Worm (Caenorhabditis elegans) whole organism, L3 larva: Measurements from ENCODE around the gene T28F3.11.

Experiments
- ZK546.5 ChIP-seq: sonication (generic microtip); optimal IDR thresholded peaks from 2 replicates; lab custom pipeline; 2017; ENCODE audit warnings: missing biosample characterization, missing genetic modification characterization
- aly-2 ChIP-seq: fragments of 150-350 bp; optimal IDR thresholded peaks from 2 replicates; lab custom pipeline; 2014; ENCODE audit warnings: missing biosample characterization, missing genetic modification characterization
- ama-1 ChIP-seq: fragments of 150-350 bp; optimal IDR thresholded peaks from 2 replicates; lab custom pipeline; 2018
- ceh-16 ChIP-seq: sonication (generic microtip); optimal IDR thresholded peaks from 2 replicates; lab custom pipeline; 2017; ENCODE audit warnings: missing biosample characterization, missing genetic modification characterization
- ceh-28 ChIP-seq: fragments of 150-350 bp; optimal IDR thresholded peaks from 2 replicates; lab custom pipeline; 2014; ENCODE audit warnings: missing biosample characterization, missing genetic modification reagents, missing genetic modification characterization
- ceh-9 ChIP-seq: sonication (generic microtip); optimal IDR thresholded peaks from 2 replicates; lab custom pipeline; 2018; ENCODE audit warnings: missing biosample characterization, missing genetic modification characterization
- egl-27 ChIP-seq: sonication (generic microtip); optimal IDR thresholded peaks from 4 replicates; lab custom pipeline; 2017; ENCODE audit warnings: missing biosample characterization, missing genetic modification reagents, missing genetic modification characterization
- egl-5 ChIP-seq: fragments of 150-350 bp; optimal IDR thresholded peaks from 2 replicates; lab custom pipeline; 2017; ENCODE audit warnings: missing biosample characterization, missing genetic modification reagents, missing genetic modification characterization, inconsistent platforms
- elt-1 ChIP-seq: fragments of 150-350 bp; optimal IDR thresholded peaks from 2 replicates; lab custom pipeline; 2014; ENCODE audit warnings: missing biosample characterization, missing genetic modification characterization
- elt-2 ChIP-seq: sonication (generic microtip); optimal IDR thresholded peaks from 2 replicates; lab custom pipeline; 2016; ENCODE audit warnings: missing genetic modification reagents, mild to moderate bottlenecking, missing genetic modification characterization, missing compliant biosample characterization
- elt-3 ChIP-seq, 3 experiments: fragments of 150-350 bp in 1 of 3; sonication (generic microtip) in 2 of 3; optimal IDR thresholded peaks; 2 replicates in 2 of 3; 4 replicates in 1 of 3; lab custom pipeline; 2014 to 2017; ENCODE audit warnings: missing biosample characterization in 3 of 3, missing genetic modification characterization in 3 of 3
- eor-1 ChIP-seq, 2 experiments: fragments of 150-350 bp; optimal IDR thresholded peaks; 2 replicates each; lab custom pipeline; 2014 to 2018; ENCODE audit warnings: missing biosample characterization in 2 of 2, missing genetic modification characterization in 2 of 2
- fkh-2 ChIP-seq: fragments of 150-350 bp; optimal IDR thresholded peaks from 2 replicates; lab custom pipeline; 2014; ENCODE audit warnings: missing biosample characterization, missing genetic modification reagents, missing genetic modification characterization
- fos-1 ChIP-seq: fragments of 150-350 bp; optimal IDR thresholded peaks from 2 replicates; lab custom pipeline; 2014; ENCODE audit warnings: missing biosample characterization, missing genetic modification characterization
- hmg-11 ChIP-seq: sonication (generic microtip); optimal IDR thresholded peaks from 2 replicates; lab custom pipeline; 2016; ENCODE audit warnings: missing genetic modification characterization, missing compliant biosample characterization
- jun-1 ChIP-seq: fragments of 150-350 bp; optimal IDR thresholded peaks from 2 replicates; lab custom pipeline; 2014; ENCODE audit warnings: missing biosample characterization, missing genetic modification reagents, missing genetic modification characterization
- lin-39 ChIP-seq: fragments of 150-350 bp; optimal IDR thresholded peaks from 2 replicates; lab custom pipeline; 2018; ENCODE audit warnings: missing biosample characterization, missing genetic modification reagents, missing genetic modification characterization
- mdl-1 ChIP-seq: fragments of 150-350 bp; optimal IDR thresholded peaks from 2 replicates; lab custom pipeline; 2014; ENCODE audit warnings: missing biosample characterization, missing genetic modification characterization
- nfya-1 ChIP-seq: sonication (generic microtip); optimal IDR thresholded peaks from 2 replicates; lab custom pipeline; 2017; ENCODE audit warnings: missing genetic modification characterization, mild to moderate bottlenecking, missing compliant biosample characterization, antibody characterized with exemption, moderate library complexity; ENCODE audit not compliant: insufficient read depth
- nhr-11 ChIP-seq: fragments of 150-350 bp; optimal IDR thresholded peaks from 2 replicates; lab custom pipeline; 2014; ENCODE audit warnings: missing biosample characterization, missing genetic modification characterization
- nhr-12 ChIP-seq: fragments of 150-350 bp; optimal IDR thresholded peaks from 2 replicates; lab custom pipeline; 2014; ENCODE audit warnings: missing biosample characterization, missing genetic modification characterization
- nhr-237 ChIP-seq: fragments of 150-350 bp; optimal IDR thresholded peaks from 2 replicates; lab custom pipeline; 2014; ENCODE audit warnings: missing biosample characterization, missing genetic modification characterization
- nhr-25 ChIP-seq: sonication (generic microtip); optimal IDR thresholded peaks from 2 replicates; lab custom pipeline; 2017; ENCODE audit warnings: missing biosample characterization, missing genetic modification characterization
- nhr-77 ChIP-seq: fragments of 150-350 bp; optimal IDR thresholded peaks from 2 replicates; lab custom pipeline; 2014; ENCODE audit warnings: missing biosample characterization, missing genetic modification characterization
- pha-4 ChIP-seq: fragments of 150-350 bp; optimal IDR thresholded peaks from 2 replicates; lab custom pipeline; 2014; ENCODE audit warnings: missing biosample characterization, missing genetic modification reagents, missing genetic modification characterization
- sea-2 ChIP-seq: fragments of 150-350 bp; sonication (generic microtip); optimal IDR thresholded peaks from 4 replicates; lab custom pipeline; 2014; ENCODE audit warnings: missing biosample characterization, missing genetic modification reagents, missing genetic modification characterization
- unc-39 ChIP-seq: sonication (generic microtip); optimal IDR thresholded peaks from 4 replicates; lab custom pipeline; 2017; ENCODE audit warnings: missing biosample characterization, missing genetic modification characterization
- unc-62 ChIP-seq: fragments of 150-350 bp; sonication (generic microtip); optimal IDR thresholded peaks from 4 replicates; lab custom pipeline; 2014; ENCODE audit warnings: missing biosample characterization, missing genetic modification reagents, missing genetic modification characterization
- ztf-11 ChIP-seq: fragments of 150-350 bp; optimal IDR thresholded peaks from 2 replicates; lab custom pipeline; 2014; ENCODE audit warnings: missing biosample characterization, missing genetic modification characterization

Gene T28F3.11

ce11 chrIV:17277459-17278173 lies 13.9 kb downstream of the T28F3.11 start:
- TF ChIP-seq ceh-16 (tag; lab: Kevin White, UChicago) (no peak), ama-1 (lab: Kevin White, UChicago) (peak; percentile 10)

ce11 chrIV:17276705-17277458 lies 14.6 kb downstream of the T28F3.11 start, which contains the start of gene clec-196:
Gene clec-196 (plus strand): TSS chrIV:17276956.
- no peak for TF ChIP-seq nhr-237 (tag; lab: Kevin White, UChicago)
- no peak for TF ChIP-seq nhr-25 (tag; lab: Kevin White, UChicago)
- no peak for TF ChIP-seq sea-2
- TF ChIP-seq eor-1 (tag; optimal IDR thresholded peaks at IDR 0.05; lab: Kevin White, UChicago), result no peak
- no peak for TF ChIP-seq elt-3 (tag; optimal IDR thresholded peaks at IDR 0.05; lab: Kevin White, UChicago)
- TF ChIP-seq nhr-12, result no peak
- peak; percentile 19 for TF ChIP-seq hmg-11 (tag; lab: Kevin White, UChicago)
- no peak for TF ChIP-seq elt-1 (tag; lab: Kevin White, UChicago)
- no peak for TF ChIP-seq ztf-11 (tag; lab: Kevin White, UChicago)
- no peak for TF ChIP-seq egl-27 (tag; lab: Kevin White, UChicago)
- TF ChIP-seq nfya-1 (tag; lab: Kevin White, UChicago), result peak; percentile 52
- TF ChIP-seq pha-4, result no peak
- TF ChIP-seq ama-1 (lab: Kevin White, UChicago), result peak; percentile 14
- no peak for TF ChIP-seq unc-62 (GFP tag; lab: Kevin White, UChicago)
- no peak for TF ChIP-seq fkh-2
- no peak for TF ChIP-seq nhr-77 (tag; lab: Kevin White, UChicago)

- TF ChIP-seq lin-39 (tag; lab: Kevin White, UChicago) (no peak), elt-3 (tag; optimal IDR thresholded peaks at IDR 0.05; lab: Kevin White, UChicago) (no peak), jun-1 (tag; lab: Kevin White, UChicago) (no peak), ceh-28 (no peak), elt-2 (tag; lab: Kevin White, UChicago) (no peak), ceh-9 (tag; lab: Kevin White, UChicago) (no peak), egl-5 (tag; lab: Kevin White, UChicago) (no peak)
Measured at ce11 chrIV:17275281-17275680, 16.2 kb downstream of the T28F3.11 start, which contains the start of gene lhfp-4. Gene lhfp-4 (plus strand): TSS chrIV:17275581.

- TF ChIP-seq egl-27 (tag; lab: Kevin White, UChicago), result no peak
- no peak for TF ChIP-seq ZK546.5 (tag; lab: Kevin White, UChicago)
- TF ChIP-seq egl-5 (tag; lab: Kevin White, UChicago), result no peak
Measured at ce11 chrIV:17273602-17274110, 17.8 kb downstream of the T28F3.11 start, which contains the start of gene gln-5. Gene gln-5 (minus strand): TSS chrIV:17273652.

ce11 chrIV:17269702-17270101 lies 21.8 kb downstream of the T28F3.11 start:
- TF ChIP-seq ztf-11 (tag; lab: Kevin White, UChicago), result no peak
- TF ChIP-seq nhr-25 (tag; lab: Kevin White, UChicago), result peak; percentile 25

ce11 chrIV:17269042-17269441 lies 22.4 kb downstream of the T28F3.11 start, which contains the start of gene atgp-1:
Gene atgp-1 (plus strand): TSS chrIV:17269342.
- TF ChIP-seq hmg-11 (tag; lab: Kevin White, UChicago) (no peak), elt-1 (tag; lab: Kevin White, UChicago) (no peak), nhr-25 (tag; lab: Kevin White, UChicago) (no peak), nhr-237 (tag; lab: Kevin White, UChicago) (no peak), pha-4 (no peak), unc-39 (tag; lab: Kevin White, UChicago) (no peak), nhr-12 (no peak), nhr-11 (tag; lab: Kevin White, UChicago) (no peak), fos-1 (no peak), eor-1 (tag; optimal IDR thresholded peaks at IDR 0.05; lab: Kevin White, UChicago) (no peak), lin-39 (tag; lab: Kevin White, UChicago) (no peak), nfya-1 (tag; lab: Kevin White, UChicago) (no peak), mdl-1 (no peak), aly-2 (tag; lab: Kevin White, UChicago) (no peak)
